Worm (Caenorhabditis elegans) whole organism, L4 larva: Measurements from ENCODE around the gene ZK622.5.
A peak's percentile ranks its signal among the peaks of the same experiment; 100 is the strongest.

ENCODE experiments used
- F37D6.2 ChIP-seq: sonication (generic microtip); optimal IDR thresholded peaks from 2 replicates; lab custom pipeline; 2016; ENCODE audit warnings: mild to moderate bottlenecking, missing genetic modification characterization, missing compliant biosample characterization
- F44E2.7 ChIP-seq: fragments of 200-800 bp; sonication (Bioruptor generic); IDR thresholded peaks from 2 replicates; pipeline ENCODE4 v2.1.2; 2022; ENCODE audit warnings: missing genetic modification characterization, missing compliant biosample characterization
- Y48G9A.11 ChIP-seq: fragments of 200-800 bp; sonication (Bioruptor generic); IDR thresholded peaks from 2 replicates; pipeline ENCODE4 v1.3.6; 2022; ENCODE audit warnings: missing genetic modification reagents, missing genetic modification characterization, missing compliant biosample characterization
- Y5F2A.4 ChIP-seq: fragments of 200-800 bp; sonication (Bioruptor generic); optimal IDR thresholded peaks from 2 replicates; lab custom pipeline; 2018; ENCODE audit warnings: mild to moderate bottlenecking, missing genetic modification characterization, missing compliant biosample characterization
- ZK337.2 ChIP-seq: fragments of 200-800 bp; sonication (Bioruptor generic); IDR thresholded peaks from 2 replicates; pipeline ENCODE4 v1.3.6; 2022; ENCODE audit warnings: missing genetic modification reagents, missing genetic modification characterization, missing compliant biosample characterization
- aha-1 ChIP-seq: fragments of 150-350 bp; peaks from one replicate; lab custom pipeline; 2014; ENCODE audit warnings: missing biosample characterization, missing genetic modification characterization
- ama-1 ChIP-seq: fragments of 150-350 bp; optimal IDR thresholded peaks from 2 replicates; lab custom pipeline; 2014; ENCODE audit warnings: inconsistent platforms, mixed read lengths
- attf-4 ChIP-seq: sonication (generic microtip); optimal IDR thresholded peaks from 3 replicates; lab custom pipeline; 2017; ENCODE audit warnings: missing biosample characterization, missing genetic modification characterization
- ceh-44 ChIP-seq: fragments of 200-800 bp; sonication (Bioruptor generic); IDR thresholded peaks from 2 replicates; pipeline ENCODE4 v1.3.6; 2022; ENCODE audit warnings: missing genetic modification reagents, missing genetic modification characterization, missing compliant biosample characterization
- ces-1 ChIP-seq: fragments of 150-350 bp; sonication (generic microtip); optimal IDR thresholded peaks from 4 replicates; lab custom pipeline; 2014; ENCODE audit warnings: missing biosample characterization, missing genetic modification reagents, missing genetic modification characterization
- daf-19 ChIP-seq: fragments of 200-800 bp; sonication (Bioruptor generic); conservative IDR thresholded peaks from 2 replicates; pipeline ENCODE4 v1.3.6; 2022; ENCODE audit warnings: missing genetic modification characterization, missing compliant biosample characterization
- dmd-9 ChIP-seq: fragments of 200-800 bp; sonication (Bioruptor generic); IDR thresholded peaks from 2 replicates; pipeline ENCODE4 v1.3.6; 2022; ENCODE audit warnings: missing genetic modification reagents, missing genetic modification characterization, missing compliant biosample characterization
- dpl-1 ChIP-seq: fragments of 150-350 bp; optimal IDR thresholded peaks from 2 replicates; lab custom pipeline; 2014; ENCODE audit warnings: missing biosample characterization, missing genetic modification reagents, missing genetic modification characterization
- duxl-1 ChIP-seq: sonication (generic microtip); optimal IDR thresholded peaks from 2 replicates; lab custom pipeline; 2016; ENCODE audit warnings: mild to moderate bottlenecking, missing genetic modification characterization, moderate library complexity, missing compliant biosample characterization; ENCODE audit not compliant: poor library complexity
- egl-27 ChIP-seq: sonication (generic microtip); optimal IDR thresholded peaks from 3 replicates; lab custom pipeline; 2017; ENCODE audit warnings: missing biosample characterization, missing genetic modification reagents, missing genetic modification characterization
- egl-43 ChIP-seq: fragments of 200-800 bp; sonication (Bioruptor generic); IDR thresholded peaks from 2 replicates; pipeline ENCODE4 v1.3.6; 2022; ENCODE audit warnings: missing genetic modification reagents, missing genetic modification characterization, missing compliant biosample characterization
- fkh-10 ChIP-seq: fragments of 150-350 bp; optimal IDR thresholded peaks from 2 replicates; lab custom pipeline; 2014; ENCODE audit warnings: missing biosample characterization, missing genetic modification reagents, missing genetic modification characterization
- gei-8 ChIP-seq: fragments of 200-800 bp; sonication (Bioruptor generic); optimal IDR thresholded peaks from 2 replicates; lab custom pipeline; 2018; ENCODE audit warnings: mild to moderate bottlenecking, missing genetic modification characterization, missing compliant biosample characterization
- hif-1 ChIP-seq, 2 experiments: sonication (generic microtip); optimal IDR thresholded peaks; 2 replicates each; lab custom pipeline; 2016 to 2017; ENCODE audit warnings: missing compliant biosample characterization in 2 of 2, missing genetic modification characterization in 2 of 2, missing genetic modification reagents in 2 of 2, missing genotype in 2 of 2, mild to moderate bottlenecking in 1 of 2
- hlh-11 ChIP-seq: fragments of 200-800 bp; sonication (Bioruptor generic); optimal IDR thresholded peaks from 2 replicates; lab custom pipeline; 2018; ENCODE audit warnings: mild to moderate bottlenecking, missing genetic modification characterization, missing compliant biosample characterization
- hmg-1.1 ChIP-seq: fragments of 200-800 bp; sonication (Bioruptor generic); IDR thresholded peaks from 2 replicates; pipeline ENCODE4 v1.3.6; 2022; ENCODE audit warnings: missing genetic modification reagents, missing genetic modification characterization, missing compliant biosample characterization
- lin-13 ChIP-seq: fragments of 150-350 bp; optimal IDR thresholded peaks from 2 replicates; lab custom pipeline; 2014; ENCODE audit warnings: missing biosample characterization, missing genetic modification reagents, missing genetic modification characterization
- lin-15B ChIP-seq: fragments of 150-350 bp; sonication (generic microtip); optimal IDR thresholded peaks from 3 replicates; lab custom pipeline; 2014; ENCODE audit warnings: missing biosample characterization, missing genetic modification characterization
- lin-29 ChIP-seq: fragments of 200-800 bp; sonication (Bioruptor generic); IDR thresholded peaks from 2 replicates; pipeline ENCODE4 v1.3.6; 2022; ENCODE audit warnings: missing genetic modification reagents, missing genetic modification characterization, missing compliant biosample characterization
- lin-38 ChIP-seq: fragments of 200-800 bp; sonication (Bioruptor generic); IDR thresholded peaks from 2 replicates; pipeline ENCODE4 v1.3.6; 2022; ENCODE audit warnings: missing genetic modification reagents, missing genetic modification characterization, missing compliant biosample characterization
- lin-39 ChIP-seq: fragments of 150-350 bp; optimal IDR thresholded peaks from 2 replicates; lab custom pipeline; 2014; ENCODE audit warnings: missing biosample characterization, missing genetic modification reagents, missing genetic modification characterization
- madf-5 ChIP-seq, 2 experiments: fragments of 200-800 bp; sonication (Bioruptor generic); IDR thresholded peaks; 2 replicates each; pipeline ENCODE4 v1.3.6; 2022; ENCODE audit warnings: missing compliant biosample characterization in 2 of 2, missing genetic modification characterization in 2 of 2
- mep-1 ChIP-seq: fragments of 150-350 bp; sonication (generic microtip); optimal IDR thresholded peaks from 3 replicates; lab custom pipeline; 2014; ENCODE audit warnings: missing biosample characterization, missing genetic modification characterization
- nhr-102 ChIP-seq: sonication (generic microtip); optimal IDR thresholded peaks from 2 replicates; lab custom pipeline; 2016; ENCODE audit warnings: mild to moderate bottlenecking, missing genetic modification characterization, moderate library complexity, missing compliant biosample characterization
- nhr-25 ChIP-seq: sonication (generic microtip); optimal IDR thresholded peaks from 2 replicates; lab custom pipeline; 2017; ENCODE audit warnings: missing genetic modification characterization, mild to moderate bottlenecking, missing compliant biosample characterization, antibody characterized with exemption, moderate library complexity, borderline replicate concordance; ENCODE audit not compliant: insufficient read depth
- nhr-48 ChIP-seq: sonication (generic microtip); optimal IDR thresholded peaks from 2 replicates; lab custom pipeline; 2016; ENCODE audit warnings: mild to moderate bottlenecking, missing genetic modification characterization, missing compliant biosample characterization
- nhr-76 ChIP-seq: fragments of 150-350 bp; optimal IDR thresholded peaks from 2 replicates; lab custom pipeline; 2014; ENCODE audit warnings: missing biosample characterization, missing genetic modification characterization
- pha-4 ChIP-seq, 2 experiments: fragments of 150-350 bp in 1 of 2; fragments of 200-800 bp in 1 of 2; sonication (Bioruptor generic) in 1 of 2; IDR thresholded peaks in 1 of 2; optimal IDR thresholded peaks in 1 of 2; 2 replicates each; pipeline versions ENCODE4 v1.3.6 to Lab custom; 2014 to 2022; ENCODE audit warnings: missing genetic modification characterization in 2 of 2, missing genetic modification reagents in 2 of 2, missing biosample characterization in 1 of 2, missing compliant biosample characterization in 1 of 2
- pqm-1 ChIP-seq: sonication (generic microtip); optimal IDR thresholded peaks from 2 replicates; lab custom pipeline; 2017; ENCODE audit warnings: missing biosample characterization, missing genetic modification characterization
- rbr-2 ChIP-seq: sonication (generic microtip); optimal IDR thresholded peaks from 2 replicates; lab custom pipeline; 2016; ENCODE audit warnings: missing genotype, missing genetic modification characterization, missing compliant biosample characterization
- set-16 ChIP-seq: fragments of 200-800 bp; sonication (Bioruptor generic); IDR thresholded peaks from 2 replicates; pipeline ENCODE4 v1.3.6; 2022; ENCODE audit warnings: missing genetic modification reagents, missing genetic modification characterization, missing compliant biosample characterization
- snpc-1.2 ChIP-seq: fragments of 200-800 bp; sonication (Bioruptor generic); IDR thresholded peaks from 2 replicates; pipeline ENCODE4 v1.3.6; 2022; ENCODE audit warnings: missing genetic modification reagents, missing genetic modification characterization, missing compliant biosample characterization
- tag-97 ChIP-seq: fragments of 200-800 bp; sonication (Bioruptor generic); IDR thresholded peaks from 2 replicates; pipeline ENCODE4 v1.3.6; 2022; ENCODE audit warnings: missing genetic modification characterization, missing compliant biosample characterization
- unc-130 ChIP-seq: sonication (generic microtip); optimal IDR thresholded peaks from 2 replicates; lab custom pipeline; 2016; ENCODE audit warnings: missing genetic modification reagents, missing genetic modification characterization, missing compliant biosample characterization
- unc-39 ChIP-seq: sonication (generic microtip); optimal IDR thresholded peaks from 2 replicates; lab custom pipeline; 2017; ENCODE audit warnings: missing biosample characterization, missing genetic modification characterization
- unc-62 ChIP-seq, 3 experiments: fragments of 150-350 bp in 1 of 3; sonication (generic microtip); optimal IDR thresholded peaks in 2 of 3; peaks in 1 of 3; 1 replicate in 1 of 3; 2 replicates in 2 of 3; lab custom pipeline; 2014 to 2017; ENCODE audit warnings: missing biosample characterization in 3 of 3, missing genetic modification characterization in 3 of 3, missing genetic modification reagents in 3 of 3, missing genotype in 1 of 3
- zfp-3 ChIP-seq: fragments of 200-800 bp; sonication (Bioruptor generic); conservative IDR thresholded peaks from 2 replicates; pipeline ENCODE4 v1.3.6; 2022; ENCODE audit warnings: missing genetic modification reagents, missing genetic modification characterization, missing compliant biosample characterization
- ztf-7 ChIP-seq: fragments of 150-350 bp; optimal IDR thresholded peaks from 2 replicates; lab custom pipeline; 2014; ENCODE audit warnings: missing biosample characterization, missing genetic modification characterization

Gene ZK622.5

ce11 chrII:5285029-5285428 lies 4.2 kb upstream of the ZK622.5 start, which contains the start of gene gur-5:
Gene gur-5 (plus strand): TSS chrII:5285329.
- TF ChIP-seq ZK337.2 (GFP tag; lab: Robert Waterston, UW) (no peak), F37D6.2 (tag; lab: Kevin White, UChicago) (no peak), unc-62 (GFP tag; optimal IDR thresholded peaks at IDR 0.05 in 1 of 2; lab: Kevin White, UChicago) (peak in 1 of 2 experiments; percentile 20), unc-62 (tag; optimal IDR thresholded peaks at IDR 0.05; lab: Kevin White, UChicago) (no peak), pha-4 (GFP tag; IDR thresholded peaks at IDR 0.05; lab: Robert Waterston, UW) (no peak), pha-4 (tag; optimal IDR thresholded peaks at IDR 0.05; lab: Kevin White, UChicago) (no peak), ama-1 (lab: Kevin White, UChicago) (no peak)

- TF ChIP-seq snpc-1.2 (GFP tag; lab: Robert Waterston, UW) (no peak), aha-1 (peak; percentile 57), hmg-1.1 (0 out of 2 replicates have a peak, but pooled peaks have one; percentile 6), nhr-48 (tag; lab: Kevin White, UChicago) (no peak), nhr-102 (tag; lab: Kevin White, UChicago) (no peak), pha-4 (GFP tag; IDR thresholded peaks at IDR 0.05; lab: Robert Waterston, UW) (no peak), pha-4 (tag; optimal IDR thresholded peaks at IDR 0.05; lab: Kevin White, UChicago) (no peak), Y5F2A.4 (GFP tag; lab: Kevin White, UChicago) (no peak), fkh-10 (GFP tag; lab: Kevin White, UChicago) (no peak), lin-29 (no peak)
Measured at ce11 chrII:5291051-5291450, 1.8 kb downstream of the ZK622.5 start.

ce11 chrII:5292226-5292752 lies 3.0 kb downstream of the ZK622.5 start, which contains the start of gene ZK622.4:
Gene ZK622.4 (plus strand): TSS chrII:5292702.
- TF ChIP-seq pha-4 (GFP tag; IDR thresholded peaks at IDR 0.05; lab: Robert Waterston, UW): peak; percentile 88
- TF ChIP-seq pha-4 (tag; optimal IDR thresholded peaks at IDR 0.05; lab: Kevin White, UChicago): no peak
- TF ChIP-seq dmd-9 (GFP tag; lab: Robert Waterston, UW): 0 out of 2 replicates have a peak, but pooled peaks have one; percentile 29
- no peak for TF ChIP-seq set-16
- TF ChIP-seq hmg-1.1: peak; percentile 85
- peak; percentile 33 for TF ChIP-seq lin-13
- peak; percentile 76 for TF ChIP-seq daf-19 (GFP tag; lab: Robert Waterston, UW)
- peak; percentile 43 for TF ChIP-seq hlh-11 (tag; lab: Kevin White, UChicago)
- no peak; the same call in 1 of the 2 replicates for TF ChIP-seq lin-38 (GFP tag; lab: Robert Waterston, UW)
- no peak for TF ChIP-seq lin-15B (tag; lab: Kevin White, UChicago)
- TF ChIP-seq duxl-1 (tag; lab: Kevin White, UChicago): peak; percentile 50
- TF ChIP-seq pqm-1 (tag; lab: Kevin White, UChicago): no peak
- 0 out of 2 replicates have a peak, but pooled peaks have one; percentile 46 for TF ChIP-seq zfp-3
- peak; percentile 40 for TF ChIP-seq unc-130
- TF ChIP-seq ces-1 (GFP tag; lab: Kevin White, UChicago): no peak
- TF ChIP-seq lin-39 (tag; lab: Kevin White, UChicago): no peak
- 0 out of 2 replicates have a peak, but pooled peaks have one; percentile 38 for TF ChIP-seq Y48G9A.11 (GFP tag; lab: Robert Waterston, UW)
- TF ChIP-seq mep-1 (tag; lab: Kevin White, UChicago): peak; percentile 77
- peak; percentile 78 for TF ChIP-seq snpc-1.2 (GFP tag; lab: Robert Waterston, UW)
- TF ChIP-seq fkh-10 (GFP tag; lab: Kevin White, UChicago): no peak
- TF ChIP-seq dpl-1 (GFP tag; lab: Kevin White, UChicago): peak; percentile 40
- no peak for TF ChIP-seq tag-97 (GFP tag; lab: Robert Waterston, UW)
- TF ChIP-seq ceh-44: peak; percentile 63
- TF ChIP-seq ztf-7 (tag; lab: Kevin White, UChicago): peak; percentile 35
- no peak; the same call in 1 of the 2 replicates for TF ChIP-seq egl-43 (GFP tag; lab: Robert Waterston, UW)
- TF ChIP-seq nhr-25: no peak
- no peak for TF ChIP-seq egl-27 (tag; lab: Kevin White, UChicago)
- TF ChIP-seq ZK337.2 (GFP tag; lab: Robert Waterston, UW): peak; percentile 58
- TF ChIP-seq madf-5 (GFP tag; IDR thresholded peaks at IDR 0.05; lab: Robert Waterston, UW): peak; percentile 41 to 80; a peak in 1 of 4 replicates
- no peak for TF ChIP-seq unc-39
- TF ChIP-seq nhr-76 (tag; lab: Kevin White, UChicago): no peak
- TF ChIP-seq F44E2.7 (GFP tag; lab: Robert Waterston, UW): 0 out of 2 replicates have a peak, but pooled peaks have one; percentile 34
- TF ChIP-seq rbr-2: peak; percentile 62
- TF ChIP-seq attf-4 (tag; lab: Kevin White, UChicago): no peak
- peak; percentile 80 for TF ChIP-seq gei-8 (GFP tag; lab: Kevin White, UChicago)
- TF ChIP-seq hif-1 (tag; optimal IDR thresholded peaks at IDR 0.05; lab: Kevin White, UChicago): peak in 1 of 2 experiments; percentile 26
